Worm (Caenorhabditis elegans) whole organism, young adult: Measurements from ENCODE around the gene C36E6.8.

ENCODE experiments used
- B0019.2 ChIP-seq: fragments of 200-800 bp; sonication (Bioruptor generic); conservative IDR thresholded peaks from 2 replicates; pipeline ENCODE4 v1.3.6; 2022; ENCODE audit warnings: missing genetic modification reagents, missing genetic modification characterization, missing compliant biosample characterization
- B0035.1 ChIP-seq: sonication (generic microtip); optimal IDR thresholded peaks from 2 replicates; lab custom pipeline; 2016; ENCODE audit warnings: missing genetic modification characterization, mild to moderate bottlenecking, missing compliant biosample characterization, missing genotype, missing genetic modification reagents
- B0261.1 ChIP-seq: sonication (generic microtip); optimal IDR thresholded peaks from 2 replicates; lab custom pipeline; 2016; ENCODE audit warnings: mild to moderate bottlenecking, missing genetic modification characterization, moderate library complexity, missing compliant biosample characterization
- D2030.7 ChIP-seq: fragments of 200-800 bp; sonication (Bioruptor generic); IDR thresholded peaks from 2 replicates; pipeline ENCODE4 v1.3.6; 2022; ENCODE audit warnings: missing genetic modification reagents, missing genetic modification characterization, missing compliant biosample characterization
- F37B4.10 ChIP-seq: fragments of 200-800 bp; sonication (Bioruptor generic); IDR thresholded peaks from 2 replicates; pipeline ENCODE4 v1.3.6; 2022; ENCODE audit warnings: missing genetic modification characterization, missing compliant biosample characterization
- K12H6.12 ChIP-seq: fragments of 200-800 bp; sonication (Bioruptor generic); optimal IDR thresholded peaks from 2 replicates; lab custom pipeline; 2018; ENCODE audit warnings: mild to moderate bottlenecking, missing genetic modification characterization, missing compliant biosample characterization
- Y67H2A.10 ChIP-seq: fragments of 200-800 bp; sonication (Bioruptor generic); conservative IDR thresholded peaks from 2 replicates; pipeline ENCODE4 v1.3.6; 2022; ENCODE audit warnings: missing genetic modification reagents, missing genetic modification characterization, missing compliant biosample characterization
- Y79H2A.3 ChIP-seq: fragments of 200-800 bp; sonication (Bioruptor generic); conservative IDR thresholded peaks from 2 replicates; pipeline ENCODE4 v1.3.6; 2022; ENCODE audit warnings: missing genetic modification reagents, missing genetic modification characterization, missing compliant biosample characterization
- Y95B8A.8 ChIP-seq: fragments of 200-800 bp; sonication (Bioruptor generic); IDR thresholded peaks from 2 replicates; pipeline ENCODE4 v1.3.6; 2022; ENCODE audit warnings: missing genetic modification reagents, missing genetic modification characterization, missing compliant biosample characterization
- akir-1 ChIP-seq: fragments of 200-800 bp; sonication (Bioruptor generic); optimal IDR thresholded peaks from 2 replicates; lab custom pipeline; 2018; ENCODE audit warnings: mild to moderate bottlenecking, missing genetic modification characterization, moderate library complexity, missing compliant biosample characterization
- ama-1 ChIP-seq, 3 experiments: fragments of 150-350 bp in 1 of 3; sonication (generic microtip) in 2 of 3; optimal IDR thresholded peaks; 2 replicates each; lab custom pipeline; 2014 to 2018; ENCODE audit warnings: missing biosample characterization in 2 of 3, missing genetic modification characterization in 2 of 3, missing genetic modification reagents in 2 of 3
- aptf-3 ChIP-seq: fragments of 200-800 bp; sonication (Bioruptor generic); IDR thresholded peaks from 2 replicates; pipeline ENCODE4 v1.3.6; 2022; ENCODE audit warnings: missing genetic modification characterization, missing compliant biosample characterization
- atf-7 ChIP-seq: sonication (generic microtip); optimal IDR thresholded peaks from 2 replicates; lab custom pipeline; 2017; ENCODE audit warnings: mild to moderate bottlenecking, missing genetic modification characterization, missing compliant biosample characterization
- athp-1 ChIP-seq: sonication (generic microtip); optimal IDR thresholded peaks from 2 replicates; lab custom pipeline; 2017; ENCODE audit warnings: mild to moderate bottlenecking, missing genetic modification characterization, missing compliant biosample characterization
- attf-3 ChIP-seq: fragments of 200-800 bp; sonication (Bioruptor generic); conservative IDR thresholded peaks from 2 replicates; pipeline ENCODE4 v1.3.6; 2022; ENCODE audit warnings: missing genetic modification reagents, missing genetic modification characterization, missing compliant biosample characterization
- bed-2 ChIP-seq: fragments of 200-800 bp; sonication (Bioruptor generic); IDR thresholded peaks from 2 replicates; pipeline ENCODE4 v1.3.6; 2022; ENCODE audit warnings: missing genetic modification reagents, missing genetic modification characterization, missing compliant biosample characterization
- ccch-3 ChIP-seq: fragments of 200-800 bp; sonication (Bioruptor generic); optimal IDR thresholded peaks from 2 replicates; lab custom pipeline; 2018; ENCODE audit warnings: mild to moderate bottlenecking, missing genetic modification characterization, missing compliant biosample characterization
- cebp-1 ChIP-seq, 2 experiments: fragments of 200-800 bp in 1 of 2; sonication (Bioruptor generic) in 1 of 2; sonication (generic microtip) in 1 of 2; IDR thresholded peaks in 1 of 2; optimal IDR thresholded peaks in 1 of 2; 2 replicates each; pipeline versions ENCODE4 v1.3.6 to Lab custom; 2017 to 2022; ENCODE audit warnings: missing compliant biosample characterization in 2 of 2, missing genetic modification characterization in 2 of 2, mild to moderate bottlenecking in 1 of 2, missing genetic modification reagents in 1 of 2, moderate library complexity in 1 of 2
- ceh-58 ChIP-seq: fragments of 200-800 bp; sonication (Bioruptor generic); IDR thresholded peaks from 2 replicates; pipeline ENCODE4 v1.3.6; 2022; ENCODE audit warnings: missing genetic modification characterization, missing compliant biosample characterization
- die-1 ChIP-seq: sonication (generic microtip); optimal IDR thresholded peaks from 2 replicates; lab custom pipeline; 2016; ENCODE audit warnings: missing genotype, mild to moderate bottlenecking, missing genetic modification characterization, missing compliant biosample characterization
- dox-1 ChIP-seq: fragments of 200-800 bp; sonication (Bioruptor generic); IDR thresholded peaks from 2 replicates; pipeline ENCODE4 v1.3.6; 2022; ENCODE audit warnings: missing genetic modification reagents, missing genetic modification characterization, missing compliant biosample characterization
- dpl-1 ChIP-seq: fragments of 150-350 bp; optimal IDR thresholded peaks from 2 replicates; lab custom pipeline; 2014; ENCODE audit warnings: missing biosample characterization, missing genetic modification reagents, missing genetic modification characterization
- efl-1 ChIP-seq: fragments of 150-350 bp; optimal IDR thresholded peaks from 2 replicates; lab custom pipeline; 2014; ENCODE audit warnings: missing biosample characterization, missing genetic modification reagents, missing genetic modification characterization
- egrh-3 ChIP-seq: fragments of 200-800 bp; sonication (Bioruptor generic); IDR thresholded peaks from 2 replicates; pipeline ENCODE4 v1.3.6; 2022; ENCODE audit warnings: missing genetic modification reagents, missing genetic modification characterization, missing compliant biosample characterization
- hmg-20 ChIP-seq: fragments of 200-800 bp; sonication (Bioruptor generic); IDR thresholded peaks from 2 replicates; pipeline ENCODE4 v1.3.6; 2022; ENCODE audit warnings: missing genetic modification reagents, missing genetic modification characterization, missing compliant biosample characterization
- hrde-1 ChIP-seq: sonication (generic microtip); optimal IDR thresholded peaks from 2 replicates; lab custom pipeline; 2016; ENCODE audit warnings: missing genetic modification characterization, mild to moderate bottlenecking, missing compliant biosample characterization, moderate library complexity, missing genotype, missing genetic modification reagents, borderline replicate concordance
- let-526 ChIP-seq: fragments of 200-800 bp; sonication (Bioruptor generic); IDR thresholded peaks from 2 replicates; pipeline ENCODE4 v1.3.6; 2022; ENCODE audit warnings: missing genetic modification reagents, missing genetic modification characterization, missing compliant biosample characterization
- lin-40 ChIP-seq: sonication (generic microtip); optimal IDR thresholded peaks from 2 replicates; lab custom pipeline; 2016; ENCODE audit warnings: missing genetic modification characterization, mild to moderate bottlenecking, missing compliant biosample characterization, missing genotype, missing genetic modification reagents
- lin-54 ChIP-seq: fragments of 200-800 bp; sonication (Bioruptor generic); optimal IDR thresholded peaks from 2 replicates; lab custom pipeline; 2018; ENCODE audit warnings: mild to moderate bottlenecking, missing genetic modification characterization, missing compliant biosample characterization
- lsl-1 ChIP-seq: fragments of 200-800 bp; sonication (Bioruptor generic); optimal IDR thresholded peaks from 2 replicates; lab custom pipeline; 2018; ENCODE audit warnings: mild to moderate bottlenecking, missing genetic modification characterization, moderate library complexity, missing compliant biosample characterization
- madf-10 ChIP-seq: sonication (generic microtip); optimal IDR thresholded peaks from 2 replicates; lab custom pipeline; 2016; ENCODE audit warnings: mild to moderate bottlenecking, missing genetic modification characterization, missing compliant biosample characterization
- mel-28 ChIP-seq: sonication (generic microtip); optimal IDR thresholded peaks from 2 replicates; lab custom pipeline; 2016; ENCODE audit warnings: borderline replicate concordance, mild to moderate bottlenecking, missing genetic modification characterization, missing compliant biosample characterization
- mxl-1 ChIP-seq: sonication (generic microtip); optimal IDR thresholded peaks from 2 replicates; lab custom pipeline; 2016; ENCODE audit warnings: missing genetic modification characterization, missing compliant biosample characterization
- nfya-1 ChIP-seq: sonication (generic microtip); optimal IDR thresholded peaks from 2 replicates; lab custom pipeline; 2017; ENCODE audit warnings: antibody characterized with exemption, missing compliant biosample characterization, missing genetic modification characterization, borderline replicate concordance; ENCODE audit not compliant: insufficient read depth
- nhr-179 ChIP-seq: sonication (generic microtip); optimal IDR thresholded peaks from 2 replicates; lab custom pipeline; 2016; ENCODE audit warnings: mild to moderate bottlenecking, missing genetic modification characterization, missing compliant biosample characterization
- pbrm-1 ChIP-seq: fragments of 200-800 bp; sonication (Bioruptor generic); IDR thresholded peaks from 2 replicates; pipeline ENCODE4 v1.3.6; 2022; ENCODE audit warnings: missing genetic modification reagents, missing genetic modification characterization, missing compliant biosample characterization
- repo-1 ChIP-seq: sonication (generic microtip); optimal IDR thresholded peaks from 2 replicates; lab custom pipeline; 2017; ENCODE audit warnings: mild to moderate bottlenecking, missing genetic modification characterization, missing compliant biosample characterization
- sdz-38 ChIP-seq: sonication (generic microtip); optimal IDR thresholded peaks from 2 replicates; lab custom pipeline; 2016; ENCODE audit warnings: missing genotype, missing genetic modification characterization, missing compliant biosample characterization
- somi-1 ChIP-seq: fragments of 200-800 bp; sonication (Bioruptor generic); optimal IDR thresholded peaks from 2 replicates; lab custom pipeline; 2018; ENCODE audit warnings: mild to moderate bottlenecking, missing genetic modification characterization, missing compliant biosample characterization
- sptf-2 ChIP-seq: fragments of 200-800 bp; sonication (Bioruptor generic); optimal IDR thresholded peaks from 2 replicates; lab custom pipeline; 2018; ENCODE audit warnings: mild to moderate bottlenecking, missing genetic modification characterization, missing compliant biosample characterization
- tbx-9 ChIP-seq: sonication (generic microtip); optimal IDR thresholded peaks from 2 replicates; lab custom pipeline; 2016; ENCODE audit warnings: borderline replicate concordance, missing genetic modification characterization, inconsistent platforms, missing compliant biosample characterization
- xnd-1 ChIP-seq: sonication (generic microtip); optimal IDR thresholded peaks from 2 replicates; lab custom pipeline; 2016; ENCODE audit warnings: missing genotype, missing genetic modification reagents, missing genetic modification characterization, missing compliant biosample characterization
- zfh-2 ChIP-seq: fragments of 200-800 bp; sonication (Bioruptor generic); conservative IDR thresholded peaks from 2 replicates; pipeline ENCODE4 v1.3.6; 2022; ENCODE audit warnings: missing genetic modification reagents, missing genetic modification characterization, missing compliant biosample characterization
- ztf-18 ChIP-seq: sonication (generic microtip); optimal IDR thresholded peaks from 2 replicates; lab custom pipeline; 2016; ENCODE audit warnings: missing genotype, mild to moderate bottlenecking, missing genetic modification characterization, missing compliant biosample characterization
- ztf-25 ChIP-seq: fragments of 200-800 bp; sonication (Bioruptor generic); IDR thresholded peaks from 2 replicates; pipeline ENCODE4 v1.3.6; 2022; ENCODE audit warnings: missing genetic modification reagents, missing genetic modification characterization, missing compliant biosample characterization
- ztf-6 ChIP-seq: fragments of 200-800 bp; sonication (Bioruptor generic); IDR thresholded peaks from 2 replicates; pipeline ENCODE4 v1.3.6; 2022; ENCODE audit warnings: missing genetic modification reagents, missing genetic modification characterization, missing compliant biosample characterization

C36E6.8 gene

ce11 chrX:17479694-17480574 lies 41.4 kb downstream of the C36E6.8 start:
- TF ChIP-seq sdz-38 (tag; lab: Kevin White, UChicago) (peak; percentile 53), lin-40 (peak; percentile 93), mel-28 (tag; lab: Kevin White, UChicago) (no peak), let-526 (GFP tag; lab: Robert Waterston, UW) (peak; percentile 32; the same call in 1 of the 2 replicates), nhr-179 (no peak), F37B4.10 (GFP tag; lab: Robert Waterston, UW) (0 out of 2 replicates have a peak, but pooled peaks have one; percentile 6), sptf-2 (no peak), hrde-1 (tag; lab: Kevin White, UChicago) (no peak), atf-7 (tag; lab: Kevin White, UChicago) (peak; percentile 89), efl-1 (GFP tag; lab: Kevin White, UChicago) (no peak), somi-1 (GFP tag; lab: Kevin White, UChicago) (peak; percentile 86), ztf-25 (no peak), Y95B8A.8 (GFP tag; lab: Robert Waterston, UW) (0 out of 2 replicates have a peak, but pooled peaks have one; percentile 29), lsl-1 (GFP tag; lab: Kevin White, UChicago) (no peak), aptf-3 (GFP tag; lab: Robert Waterston, UW) (no peak), tbx-9 (tag; lab: Kevin White, UChicago) (no peak), B0035.1 (tag; lab: Kevin White, UChicago) (peak; percentile 66), lin-54 (peak; percentile 33), D2030.7 (no peak), Y67H2A.10 (no peak; the same call in 1 of the 2 replicates), zfh-2 (GFP tag; lab: Robert Waterston, UW) (peak; percentile 100), madf-10 (peak; percentile 63), nfya-1 (tag; lab: Kevin White, UChicago) (no peak), cebp-1 (GFP tag; IDR thresholded peaks at IDR 0.05; lab: Robert Waterston, UW) (no peak), cebp-1 (tag; optimal IDR thresholded peaks at IDR 0.05; lab: Kevin White, UChicago) (peak; percentile 83), Y79H2A.3 (GFP tag; lab: Robert Waterston, UW) (no peak), xnd-1 (tag; lab: Kevin White, UChicago) (no peak), pbrm-1 (GFP tag; lab: Robert Waterston, UW) (peak; percentile 73), ztf-6 (GFP tag; lab: Robert Waterston, UW) (no peak), mxl-1 (tag; lab: Kevin White, UChicago) (peak; percentile 15), B0261.1 (tag; lab: Kevin White, UChicago) (peak; percentile 6), die-1 (tag; lab: Kevin White, UChicago) (peak; percentile 61), K12H6.12 (tag; lab: Kevin White, UChicago) (peak; percentile 93), ccch-3 (GFP tag; lab: Kevin White, UChicago) (no peak), ztf-18 (peak; percentile 35), dox-1 (GFP tag; lab: Robert Waterston, UW) (peak; percentile 84), dpl-1 (GFP tag; lab: Kevin White, UChicago) (no peak), ceh-58 (GFP tag; lab: Robert Waterston, UW) (no peak), akir-1 (no peak), ama-1 (optimal IDR thresholded peaks at IDR 0.05; lab: Kevin White, UChicago) (peak; percentile 68), ama-1 (GFP tag; optimal IDR thresholded peaks at IDR 0.05; lab: Kevin White, UChicago) (no peak), athp-1 (peak; percentile 67), repo-1 (peak; percentile 85), hmg-20 (GFP tag; lab: Robert Waterston, UW) (peak; percentile 4; the same call in 1 of the 2 replicates), egrh-3 (GFP tag; lab: Robert Waterston, UW) (peak; percentile 64), B0019.2 (GFP tag; lab: Robert Waterston, UW) (no peak), bed-2 (GFP tag; lab: Robert Waterston, UW) (peak; percentile 27; the same call in 1 of the 2 replicates), attf-3 (no peak)
